Worm (Caenorhabditis elegans) whole organism, L1 larva: ENCODE measurements around the gene F26G1.11.

Source experiments
- C04F5.9 ChIP-seq: sonication (generic microtip); optimal IDR thresholded peaks from 2 replicates; lab custom pipeline; 2016; ENCODE audit warnings: missing genetic modification characterization, missing compliant biosample characterization
- ceh-82 ChIP-seq, 3 experiments: fragments of 150-350 bp in 1 of 3; sonication (generic microtip) in 2 of 3; optimal IDR thresholded peaks; 2 replicates each; lab custom pipeline; 2014 to 2017; ENCODE audit warnings: missing biosample characterization in 3 of 3, missing genetic modification characterization in 3 of 3
- ceh-90 ChIP-seq: sonication (generic microtip); optimal IDR thresholded peaks from 2 replicates; lab custom pipeline; 2016; ENCODE audit warnings: missing genetic modification characterization, missing compliant biosample characterization
- ets-5 ChIP-seq: fragments of 200-800 bp; sonication (Bioruptor generic); IDR thresholded peaks from 2 replicates; pipeline ENCODE4 v1.3.6; 2022; ENCODE audit warnings: missing genetic modification characterization, missing compliant biosample characterization
- fkh-10 ChIP-seq: sonication (generic microtip); optimal IDR thresholded peaks from 2 replicates; lab custom pipeline; 2017; ENCODE audit warnings: missing biosample characterization, missing genetic modification reagents, missing genetic modification characterization
- pax-3 ChIP-seq: fragments of 200-800 bp; sonication (Bioruptor generic); optimal IDR thresholded peaks from 2 replicates; lab custom pipeline; 2018; ENCODE audit warnings: mild to moderate bottlenecking, missing genetic modification characterization, moderate library complexity, missing compliant biosample characterization
- skn-1 ChIP-seq: fragments of 150-350 bp; optimal IDR thresholded peaks from 2 replicates; lab custom pipeline; 2014; ENCODE audit warnings: missing biosample characterization, missing genetic modification characterization
- tbx-2 ChIP-seq: sonication (generic microtip); optimal IDR thresholded peaks from 2 replicates; lab custom pipeline; 2016; ENCODE audit warnings: missing genetic modification characterization, missing compliant biosample characterization

DNA sequence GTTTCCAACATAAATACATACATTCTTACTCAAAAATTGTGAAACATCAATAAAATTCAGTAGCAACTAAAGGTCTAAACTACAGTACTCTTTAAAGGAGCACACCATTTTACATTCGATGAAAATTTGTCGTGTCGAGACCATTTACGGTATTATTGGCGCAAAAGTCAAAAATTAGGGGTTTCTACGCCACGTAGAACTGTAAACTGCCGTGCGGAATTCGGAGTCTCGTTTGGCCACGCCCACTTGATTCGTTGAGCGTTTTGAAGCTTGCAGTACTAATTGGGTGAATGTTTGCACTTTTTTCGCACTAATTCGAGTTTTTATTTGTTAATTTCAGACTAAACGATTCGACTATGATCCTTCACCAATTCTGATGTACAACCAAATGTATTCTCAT, 13.8 kb downstream of the F26G1.11 start:
- TF ChIP-seq ceh-90 (tag; lab: Kevin White, UChicago) (no peak), tbx-2 (tag; lab: Kevin White, UChicago) (no peak), pax-3 (tag; lab: Kevin White, UChicago) (no peak), skn-1 (no peak), fkh-10 (GFP tag; lab: Kevin White, UChicago) (no peak), C04F5.9 (tag; lab: Kevin White, UChicago) (no peak), ceh-82 (tag; optimal IDR thresholded peaks at IDR 0.05; lab: Kevin White, UChicago) (no peak), ets-5 (GFP tag; lab: Robert Waterston, UW) (no peak)
